Fruit fly (Drosophila melanogaster): Measurements from ENCODE around the gene CG43055.

Gene CG43055

DNA sequence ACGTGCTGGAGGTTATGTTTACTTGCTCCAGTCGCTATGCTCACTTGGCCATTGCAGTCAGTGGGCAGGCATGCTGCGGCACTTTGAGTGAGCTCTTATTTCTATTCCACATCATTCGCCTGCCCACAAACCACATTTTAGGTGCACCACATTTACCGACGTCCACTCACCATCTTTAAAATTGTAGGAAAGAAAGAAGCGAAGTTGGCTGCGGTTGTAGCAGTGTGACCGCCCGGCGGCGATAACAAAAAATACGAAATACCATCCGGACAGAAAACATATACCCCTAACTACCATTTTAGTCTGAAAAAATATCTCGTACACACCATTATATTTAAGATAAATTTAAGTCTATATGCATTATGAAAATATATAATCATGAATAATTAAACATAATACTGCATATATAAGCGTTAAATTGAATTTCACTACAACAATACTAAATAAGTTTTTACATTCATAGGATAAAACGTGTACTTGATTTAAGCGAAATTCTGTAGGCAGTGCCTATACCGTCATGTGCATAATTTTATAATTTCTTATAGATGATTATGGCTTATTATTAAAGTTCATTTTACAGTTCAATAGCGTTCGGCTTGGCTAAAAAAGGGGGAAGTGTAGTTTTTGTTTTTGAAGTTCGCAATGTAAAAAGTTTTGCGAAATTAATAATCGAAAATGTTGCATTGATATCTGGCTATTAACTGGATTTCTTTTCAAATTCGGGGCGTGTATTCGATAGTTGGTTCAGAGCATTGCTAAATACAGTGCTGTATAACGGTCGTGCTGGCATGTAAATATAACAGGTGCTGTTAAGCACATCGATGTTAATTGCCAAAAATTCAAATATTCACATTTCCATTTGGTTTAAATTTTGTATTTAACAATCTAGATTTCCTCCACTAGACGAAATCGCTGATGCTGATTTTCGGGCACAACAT lies 47.4 kb downstream of the CG43055 start, which contains the start of gene RpL27A (continued):
- TF ChIP-seq CG7368 (GFP tag; optimal IDR thresholded peaks at IDR 0.05) (peak; percentile 48), Sox102F (GFP tag; optimal IDR thresholded peaks at IDR 0.05) (no peak), svp (GFP tag) (peak; percentile 85), CG10669 (GFP tag; optimal IDR thresholded peaks at IDR 0.05) (peak; percentile 55), Lpt (GFP tag; optimal IDR thresholded peaks at IDR 0.05) (peak; percentile 9), Ets96B (tag; optimal IDR thresholded peaks at IDR 0.05) (peak; percentile 19), CG16779 (tag; optimal IDR thresholded peaks at IDR 0.05) (no peak), CG8119 (GFP tag; IDR thresholded peaks at IDR 0.05) (peak; percentile 61; the same call in 2 of the 3 replicates), vri (GFP tag; optimal IDR thresholded peaks at IDR 0.05) (peak; percentile 71), CG10631 (GFP tag; optimal IDR thresholded peaks at IDR 0.05) (peak; percentile 64), cyc (GFP tag; optimal IDR thresholded peaks at IDR 0.05) (peak; percentile 70), ss (GFP tag; optimal IDR thresholded peaks at IDR 0.05) (peak; percentile 70 to 75), CG15336 (GFP tag; IDR thresholded peaks at IDR 0.05) (peak; percentile 69), CG32006 (GFP tag; optimal IDR thresholded peaks at IDR 0.05) (peak; percentile 60), CG11294 (GFP tag; IDR thresholded peaks at IDR 0.05) (no peak; the same call in 1 of the 2 replicates), Gug (GFP tag; IDR thresholded peaks at IDR 0.05) (no peak), Blimp-1 (GFP tag; optimal IDR thresholded peaks at IDR 0.05) (peak; percentile 45), fd85E (GFP tag; optimal IDR thresholded peaks at IDR 0.05) (no peak), acj6 (GFP tag; optimal IDR thresholded peaks at IDR 0.05) (peak; percentile 61), CG4318 (GFP tag; optimal IDR thresholded peaks at IDR 0.05) (no peak), CG11762 (GFP tag; optimal IDR thresholded peaks at IDR 0.05; ENCODE audit: insufficient read depth) (no peak), salr (GFP tag; optimal IDR thresholded peaks at IDR 0.05) (peak in 1 of 2 experiments; percentile 78), Eip93F (GFP tag; optimal IDR thresholded peaks at IDR 0.05) (no peak), esn (GFP tag; optimal IDR thresholded peaks at IDR 0.05) (peak; percentile 79), Hr38 (GFP tag; optimal IDR thresholded peaks at IDR 0.05) (no peak), CG3032 (tag; optimal IDR thresholded peaks at IDR 0.05) (peak; percentile 43), CG6276 (GFP tag; optimal IDR thresholded peaks at IDR 0.05) (no peak), CG6163 (GFP tag; IDR thresholded peaks at IDR 0.05) (peak; percentile 87), CG8632 (GFP tag; optimal IDR thresholded peaks at IDR 0.05) (peak; percentile 35), CG1621 (tag; optimal IDR thresholded peaks at IDR 0.05) (peak; percentile 50), CG11902 (GFP tag; optimal IDR thresholded peaks at IDR 0.05) (no peak), Met (GFP tag; optimal IDR thresholded peaks at IDR 0.05) (peak; percentile 80)

DNA sequence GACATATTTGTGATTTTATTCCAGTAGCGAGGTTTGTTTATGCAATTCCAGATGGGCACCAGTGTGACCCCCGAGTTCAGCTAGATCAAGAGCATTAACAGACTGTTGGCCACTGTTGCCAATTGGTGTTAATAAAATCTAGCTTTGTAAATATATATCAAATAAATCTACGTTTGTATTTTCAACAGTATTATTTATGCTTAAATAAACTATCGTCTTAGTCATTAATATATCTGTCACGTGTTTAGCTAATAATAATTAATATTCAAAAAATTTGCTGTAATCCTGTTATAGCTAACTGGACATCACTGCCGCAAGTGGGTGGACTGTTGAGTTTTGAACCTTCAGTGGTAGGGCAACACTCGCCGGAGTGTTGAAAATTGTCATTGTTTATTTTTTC lies 48.6 kb downstream of the CG43055 start, which contains the start of the genes mRpL27 and CG15435:
mRpL27 (minus strand) TSS at position 96 of the 400 bp plus-strand sequence.
CG15435 (plus strand) TSS at position 187 of the 400 bp plus-strand sequence.
- TF ChIP-seq Ets96B (tag; optimal IDR thresholded peaks at IDR 0.05) (peak; percentile 4), cyc (GFP tag; optimal IDR thresholded peaks at IDR 0.05) (no peak), CG4318 (GFP tag; optimal IDR thresholded peaks at IDR 0.05) (no peak), CG31627 (GFP tag; optimal IDR thresholded peaks at IDR 0.05) (peak; percentile 5), Gug (GFP tag; IDR thresholded peaks at IDR 0.05) (no peak), Sox14 (GFP tag; optimal IDR thresholded peaks at IDR 0.05) (peak; percentile 50), CG15336 (GFP tag; IDR thresholded peaks at IDR 0.05) (no peak), CG11902 (GFP tag; optimal IDR thresholded peaks at IDR 0.05) (no peak), CG3032 (tag; optimal IDR thresholded peaks at IDR 0.05) (peak; percentile 25), CG6276 (GFP tag; optimal IDR thresholded peaks at IDR 0.05) (no peak), CG8119 (GFP tag; IDR thresholded peaks at IDR 0.05) (no peak), svp (GFP tag) (peak; percentile 92), fkh (GFP tag; optimal IDR thresholded peaks at IDR 0.05) (peak; percentile 86), topi (GFP tag; optimal IDR thresholded peaks at IDR 0.05) (peak; percentile 23), Eip78C (GFP tag) (peak; percentile 77), fd59A (GFP tag; optimal IDR thresholded peaks at IDR 0.05) (no peak), CG1621 (tag; optimal IDR thresholded peaks at IDR 0.05) (peak; percentile 44), CG7368 (GFP tag; optimal IDR thresholded peaks at IDR 0.05) (no peak), lz (GFP tag; optimal IDR thresholded peaks at IDR 0.05) (peak; percentile 20), Hr39 (GFP tag; optimal IDR thresholded peaks at IDR 0.05) (peak; percentile 15), esn (GFP tag; optimal IDR thresholded peaks at IDR 0.05) (peak; percentile 41), CG34406 (GFP tag; optimal IDR thresholded peaks at IDR 0.05) (no peak)

Measured in whole organism, prepupa.